Fruit fly (Drosophila melanogaster): ENCODE measurements around the gene CG15172.

The CG15172 gene

DNA sequence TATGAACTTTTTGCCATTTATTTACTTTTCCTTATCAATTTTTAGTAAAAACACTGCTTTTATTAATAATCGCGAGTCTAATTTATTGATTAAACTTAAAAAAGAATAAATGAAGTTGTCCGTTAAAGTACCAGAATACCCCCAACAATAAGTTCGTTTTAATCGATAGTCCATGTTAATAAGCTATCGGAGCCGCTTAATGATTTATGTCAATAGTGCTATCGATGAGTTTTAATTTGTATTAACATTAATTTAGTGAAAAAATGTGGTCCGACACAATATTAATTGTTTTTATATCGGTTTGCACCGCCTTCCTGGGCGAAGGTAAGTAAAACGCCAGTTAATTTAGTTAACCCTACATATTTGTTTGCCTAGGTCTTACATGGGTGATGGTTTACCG is 26.7 kb downstream of the CG15172 start, which contains the start of gene CG10470 (continued):
- TF ChIP-seq Awh (GFP tag; IDR thresholded peaks at IDR 0.05) (no peak), Fer2 (tag; optimal IDR thresholded peaks at IDR 0.05) (no peak), sr (GFP tag; IDR thresholded peaks at IDR 0.05) (no peak), HmgZ (tag; optimal IDR thresholded peaks at IDR 0.05) (no peak), Hmx (GFP tag; optimal IDR thresholded peaks at IDR 0.05) (no peak), CG6254 (GFP tag; optimal IDR thresholded peaks at IDR 0.05) (no peak), CG7271 (tag; optimal IDR thresholded peaks at IDR 0.05) (no peak), CG12744 (GFP tag; optimal IDR thresholded peaks at IDR 0.05) (no peak), gsb-n (tag; optimal IDR thresholded peaks at IDR 0.05) (no peak), CG31441 (GFP tag; IDR thresholded peaks at IDR 0.05) (peak; percentile 34; the same call in 1 of the 2 replicates), sna (GFP tag; IDR thresholded peaks at IDR 0.05; ENCODE audit: partially characterized antibody) (peak; percentile 70), Dad (GFP tag; optimal IDR thresholded peaks at IDR 0.05) (no peak), CG6791 (GFP tag; IDR thresholded peaks at IDR 0.05; ENCODE audit: partially characterized antibody) (peak; percentile 89), CG42726 (GFP tag; IDR thresholded peaks at IDR 0.05; ENCODE audit: partially characterized antibody) (peak; percentile 36; the same call in 1 of the 2 replicates), sens (GFP tag) (peak; percentile 87), Hey (tag; optimal IDR thresholded peaks at IDR 0.05) (no peak), CG17359 (tag; optimal IDR thresholded peaks at IDR 0.05) (peak; percentile 28), fu2 (GFP tag; optimal IDR thresholded peaks at IDR 0.05) (no peak), gro (GFP tag; optimal IDR thresholded peaks at IDR 0.05) (no peak), CG18262 (tag; optimal IDR thresholded peaks at IDR 0.05) (peak; percentile 49), CG17912 (GFP tag; optimal IDR thresholded peaks at IDR 0.05) (no peak), CG16863 (GFP tag; optimal IDR thresholded peaks at IDR 0.05) (no peak), ftz-f1 (GFP tag; optimal IDR thresholded peaks at IDR 0.05) (no peak), CG10959 (GFP tag; IDR thresholded peaks at IDR 0.05) (no peak), exex (tag; optimal IDR thresholded peaks at IDR 0.05) (no peak), CG1647 (GFP tag; optimal IDR thresholded peaks at IDR 0.05) (no peak), Optix (GFP tag; IDR thresholded peaks at IDR 0.05) (no peak), CG2678 (tag; optimal IDR thresholded peaks at IDR 0.05) (peak; percentile 45), kah (GFP tag; optimal IDR thresholded peaks at IDR 0.05) (no peak), CG9727 (GFP tag; optimal IDR thresholded peaks at IDR 0.05) (no peak), CG2875 (GFP tag; optimal IDR thresholded peaks at IDR 0.05) (no peak), CG3726 (GFP tag; IDR thresholded peaks at IDR 0.05) (no peak), CG4282 (GFP tag; optimal IDR thresholded peaks at IDR 0.05) (no peak), CG4617 (GFP tag; optimal IDR thresholded peaks at IDR 0.05; ENCODE audit: borderline replicate concordance) (peak; percentile 51), gce (GFP tag; IDR thresholded peaks at IDR 0.05) (no peak), crc (GFP tag; optimal IDR thresholded peaks at IDR 0.05) (no peak), CG10543 (GFP tag; optimal IDR thresholded peaks at IDR 0.05) (no peak), CG6854 (GFP tag; optimal IDR thresholded peaks at IDR 0.05) (no peak), CG11560 (tag; IDR thresholded peaks at IDR 0.05) (no peak), CG4730 (GFP tag; IDR thresholded peaks at IDR 0.05) (no peak), hb (GFP tag; IDR thresholded peaks at IDR 0.05; ENCODE audit: partially characterized antibody) (peak; percentile 75), CG17568 (GFP tag; optimal IDR thresholded peaks at IDR 0.05) (no peak), CG31224 (GFP tag; IDR thresholded peaks at IDR 0.05) (no peak), CG9817 (tag; optimal IDR thresholded peaks at IDR 0.05) (no peak), pnt (GFP tag; optimal IDR thresholded peaks at IDR 0.05) (no peak), dati (GFP tag; IDR thresholded peaks at IDR 0.05) (no peak), CG8478 (optimal IDR thresholded peaks at IDR 0.05) (no peak), CG14710 (tag; optimal IDR thresholded peaks at IDR 0.05) (peak; percentile 46), HHEX (GFP tag; optimal IDR thresholded peaks at IDR 0.05) (no peak), CG8924 (tag; optimal IDR thresholded peaks at IDR 0.05) (peak; percentile 11), Ravus (GFP tag; IDR thresholded peaks at IDR 0.05) (no peak), odd (GFP tag; optimal IDR thresholded peaks at IDR 0.05) (no peak)
